Worm (Caenorhabditis elegans) whole organism, mixed stage, embryonic: ENCODE results near the gene irg-5.

Source experiments
- M03D4.4 ChIP-seq: sonication (generic microtip); optimal IDR thresholded peaks from 2 replicates; lab custom pipeline; 2017; ENCODE audit warnings: mild to moderate bottlenecking, missing genetic modification characterization, missing compliant biosample characterization
- bed-3 ChIP-seq: fragments of 200-800 bp; sonication (Bioruptor generic); optimal IDR thresholded peaks from 3 replicates; lab custom pipeline; 2018; ENCODE audit warnings: mild to moderate bottlenecking, missing genetic modification characterization, moderate library complexity, missing compliant biosample characterization
- blmp-1 ChIP-seq: fragments of 150-350 bp; optimal IDR thresholded peaks from 2 replicates; lab custom pipeline; 2014; ENCODE audit warnings: missing biosample characterization, missing genetic modification characterization
- ceh-43 ChIP-seq: fragments of 200-800 bp; sonication (Bioruptor generic); optimal IDR thresholded peaks from 2 replicates; lab custom pipeline; 2018; ENCODE audit warnings: mild to moderate bottlenecking, missing genetic modification characterization, moderate library complexity, missing compliant biosample characterization
- elt-1 ChIP-seq: sonication (generic microtip); optimal IDR thresholded peaks from 2 replicates; lab custom pipeline; 2017; ENCODE audit warnings: missing genetic modification characterization, mild to moderate bottlenecking, missing compliant biosample characterization, antibody characterized with exemption, moderate library complexity, borderline replicate concordance; ENCODE audit not compliant: insufficient read depth
- elt-3 ChIP-seq: fragments of 150-350 bp; optimal IDR thresholded peaks from 2 replicates; lab custom pipeline; 2014; ENCODE audit warnings: missing biosample characterization, missing genetic modification characterization
- lin-13 ChIP-seq: fragments of 150-350 bp; optimal IDR thresholded peaks from 2 replicates; lab custom pipeline; 2014; ENCODE audit warnings: missing biosample characterization, missing genetic modification characterization
- mep-1 ChIP-seq: fragments of 150-350 bp; optimal IDR thresholded peaks from 2 replicates; lab custom pipeline; 2017; ENCODE audit warnings: missing biosample characterization, missing genetic modification reagents, missing genetic modification characterization, inconsistent platforms
- nhr-12 ChIP-seq: fragments of 150-350 bp; optimal IDR thresholded peaks from 2 replicates; lab custom pipeline; 2014; ENCODE audit warnings: missing biosample characterization, missing genetic modification characterization
- nhr-237 ChIP-seq: fragments of 150-350 bp; optimal IDR thresholded peaks from 2 replicates; lab custom pipeline; 2014; ENCODE audit warnings: missing biosample characterization, missing genetic modification characterization
- nhr-28 ChIP-seq: fragments of 150-350 bp; optimal IDR thresholded peaks from 2 replicates; lab custom pipeline; 2014; ENCODE audit warnings: missing biosample characterization, missing genetic modification characterization
- pha-4 ChIP-seq: fragments of 150-350 bp; optimal IDR thresholded peaks from 2 replicates; lab custom pipeline; 2018; ENCODE audit warnings: missing biosample characterization, missing genetic modification reagents, missing genetic modification characterization
- unc-39 ChIP-seq: fragments of 150-350 bp; optimal IDR thresholded peaks from 2 replicates; lab custom pipeline; 2014; ENCODE audit warnings: missing biosample characterization, missing genetic modification characterization
- unc-62 ChIP-seq: fragments of 150-350 bp; optimal IDR thresholded peaks from 2 replicates; lab custom pipeline; 2014; ENCODE audit warnings: missing biosample characterization, missing genetic modification reagents, missing genetic modification characterization

DNA sequence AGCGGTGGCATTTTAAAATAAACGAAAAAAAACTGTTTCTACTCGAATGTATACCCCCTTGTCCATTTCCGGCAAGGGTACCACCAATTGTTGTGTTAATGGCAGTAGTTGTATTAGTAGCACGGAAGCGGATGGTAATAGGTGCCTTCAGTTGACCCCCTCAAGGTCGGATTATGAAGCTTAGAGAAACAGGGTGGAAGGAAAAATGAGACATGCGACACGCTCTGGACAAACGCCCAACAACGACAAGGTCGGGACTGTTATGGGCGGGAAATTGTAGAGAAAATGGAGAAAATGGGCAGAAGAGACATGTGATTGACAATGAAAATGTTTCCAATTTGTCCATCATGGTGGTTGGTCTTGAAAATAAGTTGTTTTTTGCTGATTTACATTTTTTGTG lies 34.3 kb downstream of the irg-5 start, which contains the start of gene T01D3.3:
- TF ChIP-seq unc-39 (tag; lab: Kevin White, UChicago) (no peak), lin-13 (tag; lab: Kevin White, UChicago) (no peak), nhr-28 (no peak), elt-3 (no peak), nhr-237 (no peak), ceh-43 (no peak), unc-62 (GFP tag; lab: Kevin White, UChicago) (no peak), nhr-12 (tag; lab: Kevin White, UChicago) (no peak), mep-1 (no peak), M03D4.4 (no peak), blmp-1 (no peak), bed-3 (GFP tag; lab: Kevin White, UChicago) (no peak), elt-1 (tag; lab: Kevin White, UChicago) (no peak), pha-4 (tag; lab: Kevin White, UChicago) (no peak)
